Worm (Caenorhabditis elegans) whole organism, late embryonic: Measurements from ENCODE around the gene ife-4.

ENCODE experiments used
- pha-4 ChIP-seq: fragments of 150-350 bp; optimal IDR thresholded peaks from 2 replicates; lab custom pipeline; 2018; ENCODE audit warnings: missing biosample characterization, missing genetic modification reagents, missing genetic modification characterization
- ttx-3 ChIP-seq: sonication (generic microtip); optimal IDR thresholded peaks from 2 replicates; lab custom pipeline; 2016; ENCODE audit warnings: missing genetic modification reagents, missing genetic modification characterization, missing compliant biosample characterization

Gene ife-4

DNA sequence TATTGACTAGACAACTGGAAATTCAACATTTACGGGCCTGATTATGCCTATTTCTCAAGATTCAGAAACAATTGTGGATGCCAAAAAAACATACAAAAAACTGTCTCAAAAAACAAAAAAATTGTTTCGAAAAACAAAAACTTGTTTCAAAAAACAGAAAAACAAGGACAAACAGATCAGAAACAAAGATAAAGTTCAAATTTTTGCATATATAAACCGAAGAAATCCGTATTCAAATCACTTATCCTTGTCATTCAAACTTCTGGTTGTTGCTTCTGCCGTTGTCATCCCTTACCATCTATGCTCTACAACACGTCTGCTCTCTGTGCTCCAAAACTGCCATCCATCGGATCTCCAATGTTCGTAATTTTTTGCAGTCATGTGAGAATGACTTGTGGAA is 50.6 kb downstream of the ife-4 start, which contains the start of gene R193.1:
Gene R193.1 (plus strand): TSS at position 301 of the 400 bp plus-strand sequence.
- no peak for TF ChIP-seq ttx-3 (tag; lab: Kevin White, UChicago)
- no peak for TF ChIP-seq pha-4 (tag; lab: Kevin White, UChicago)
